Worm (Caenorhabditis elegans): ENCODE measurements around the gene F15H10.9.

DNA sequence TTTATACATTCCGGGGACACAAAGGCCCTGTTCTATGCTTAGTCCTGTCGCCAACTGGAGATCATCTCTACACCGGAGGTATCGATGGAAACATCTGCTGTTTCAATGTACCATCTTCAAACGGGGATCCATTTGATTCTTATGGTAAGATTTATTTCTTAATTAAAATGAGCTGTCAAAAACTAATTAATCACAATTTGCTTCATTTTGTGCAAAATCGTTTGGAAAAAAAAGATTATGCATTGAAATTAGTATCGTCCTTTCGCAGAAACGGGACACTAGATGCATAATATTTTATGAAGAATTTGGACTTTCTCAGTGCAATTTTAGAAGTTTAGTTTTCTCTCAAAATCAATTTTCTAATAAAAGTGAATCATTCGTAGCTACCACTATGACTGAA lies 50.7 kb downstream of the F15H10.9 start:
- TF ChIP-seq lin-39 (tag; optimal IDR thresholded peaks at IDR 0.05): no peak
- no peak for TF ChIP-seq nfya-1 (tag; optimal IDR thresholded peaks at IDR 0.05; ENCODE audit: insufficient read depth)
- TF ChIP-seq ama-1 (optimal IDR thresholded peaks at IDR 0.05): no peak
- no peak for TF ChIP-seq ceh-9 (tag; optimal IDR thresholded peaks at IDR 0.05)
- no peak for TF ChIP-seq pha-4 (tag; optimal IDR thresholded peaks at IDR 0.05)
- TF ChIP-seq unc-39 (tag; optimal IDR thresholded peaks at IDR 0.05): no peak
- TF ChIP-seq fos-1 (tag; optimal IDR thresholded peaks at IDR 0.05): no peak
- TF ChIP-seq nhr-12 (tag; optimal IDR thresholded peaks at IDR 0.05): no peak
- TF ChIP-seq tbx-2 (tag; optimal IDR thresholded peaks at IDR 0.05): no peak
- no peak for TF ChIP-seq ceh-16 (tag; optimal IDR thresholded peaks at IDR 0.05)
- no peak for TF ChIP-seq fkh-10 (GFP tag; optimal IDR thresholded peaks at IDR 0.05)
- TF ChIP-seq eor-1 (tag; optimal IDR thresholded peaks at IDR 0.05): no peak
- TF ChIP-seq egl-27 (tag; optimal IDR thresholded peaks at IDR 0.05): no peak
